Worm (Caenorhabditis elegans): ENCODE measurements around the gene gmeb-1.

- TF ChIP-seq med-1 (GFP tag; optimal IDR thresholded peaks at IDR 0.05; ENCODE audit: insufficient read depth), result no peak
- no peak for TF ChIP-seq klf-2 (GFP tag; conservative IDR thresholded peaks at IDR 0.05)
- no peak for TF ChIP-seq tab-1 (GFP tag; IDR thresholded peaks at IDR 0.05)
- TF ChIP-seq T22C8.4 (GFP tag; IDR thresholded peaks at IDR 0.05), result no peak
- no peak for TF ChIP-seq cog-1 (tag; optimal IDR thresholded peaks at IDR 0.05)
- TF ChIP-seq flt-1 (GFP tag; IDR thresholded peaks at IDR 0.05), result no peak
- TF ChIP-seq ref-1 (GFP tag; conservative IDR thresholded peaks at IDR 0.05), result no peak
These were observed 3.7 kb downstream of the gmeb-1 start, which contains the start of gene sqt-2 for ce11 chrII:23025-23424.
